ENCODE assay signal across 1 fruit fly cellular context in genomic region chr3L:21832203-21833160, dm6.
TF ChIP-seq lines count a peak whose summit lies in the region.

CG7148 (minus strand) TSS chr3L:21832253.
Nopp140 (plus strand) TSS chr3L:21832774.

TF ChIP-seq in whole organism, embryonic, 481 proteins besides CTCF, POLR2A, EP300 and RAD21 (continued from another document and continues in another):
- TF ChIP-seq knrl (GFP tag; IDR thresholded peaks at IDR 0.05; lab: Robert Waterston, UW; ENCODE audit: partially characterized antibody) (no peak; the same call in 2 of the 3 replicates), CG8765 (GFP tag; IDR thresholded peaks at IDR 0.05; lab: Robert Waterston, UW) (peak; percentile 51; the same call in 1 of the 2 replicates), CG4730 (GFP tag; IDR thresholded peaks at IDR 0.05; lab: Robert Waterston, UW) (peak; percentile 43), CG17361 (GFP tag; IDR thresholded peaks at IDR 0.05; lab: Robert Waterston, UW) (peak; percentile 47; the same call in 1 of the 3 replicates), Xbp1 (GFP tag; optimal IDR thresholded peaks at IDR 0.05; lab: Kevin White, UChicago) (peak; percentile 83), ewg (GFP tag; optimal IDR thresholded peaks at IDR 0.05; lab: Kevin White, UChicago) (peak; percentile 38), Sry-δ (GFP tag; optimal IDR thresholded peaks at IDR 0.05; lab: Kevin White, UChicago) (peak; percentile 51), fd96Cb (tag; optimal IDR thresholded peaks at IDR 0.05; lab: Kevin White, UChicago) (peak; percentile 38), Rfx (GFP tag; IDR thresholded peaks at IDR 0.05; lab: Robert Waterston, UW) (peak; percentile 91), H2.0 (GFP tag; IDR thresholded peaks at IDR 0.05; lab: Robert Waterston, UW) (peak; percentile 74), CG17612 (GFP tag; IDR thresholded peaks at IDR 0.05; lab: Robert Waterston, UW) (peak; percentile 65; the same call in 1 of the 2 replicates), CG13775 (GFP tag; optimal IDR thresholded peaks at IDR 0.05; lab: Kevin White, UChicago) (peak; percentile 54), CG11085 (GFP tag; IDR thresholded peaks at IDR 0.05; lab: Robert Waterston, UW) (peak; percentile 52), Eip74EF (GFP tag; optimal IDR thresholded peaks at IDR 0.05; lab: Kevin White, UChicago) (no peak), ash1 (GFP tag; optimal IDR thresholded peaks at IDR 0.05; lab: Kevin White, UChicago) (peak; percentile 45), B-H1 (GFP tag; IDR thresholded peaks at IDR 0.05; lab: Robert Waterston, UW) (no peak; the same call in 2 of the 3 replicates), Sin3A (optimal IDR thresholded peaks at IDR 0.05; lab: Kevin White, UChicago) (peak; percentile 47), CG30431 (GFP tag; optimal IDR thresholded peaks at IDR 0.05; lab: Kevin White, UChicago) (peak; percentile 34), Hey (tag; optimal IDR thresholded peaks at IDR 0.05; lab: Kevin White, UChicago) (no peak), CG10979 (tag; optimal IDR thresholded peaks at IDR 0.05; lab: Kevin White, UChicago) (peak; percentile 20), al (GFP tag; IDR thresholded peaks at IDR 0.05; lab: Robert Waterston, UW) (peak; percentile 60), CG6791 (GFP tag; IDR thresholded peaks at IDR 0.05; lab: Robert Waterston, UW; ENCODE audit: partially characterized antibody) (no peak), Usf (GFP tag; optimal IDR thresholded peaks at IDR 0.05; lab: Kevin White, UChicago) (peak; percentile 42), en (GFP tag; optimal IDR thresholded peaks at IDR 0.05; lab: Kevin White, UChicago) (no peak), gsb-n (tag; optimal IDR thresholded peaks at IDR 0.05; lab: Kevin White, UChicago) (peak; percentile 35), Gsc (GFP tag; IDR thresholded peaks at IDR 0.05; lab: Robert Waterston, UW) (no peak), CG16779 (GFP tag; IDR thresholded peaks at IDR 0.05; lab: Robert Waterston, UW) (peak; percentile 77), Neu2 (GFP tag; optimal IDR thresholded peaks at IDR 0.05; lab: Kevin White, UChicago; ENCODE audit: borderline replicate concordance) (no peak), Ets65A (GFP tag; lab: Kevin White, UChicago) (peak; percentile 95), HLH3B (GFP tag; IDR thresholded peaks at IDR 0.05; lab: Robert Waterston, UW) (peak; percentile 41; the same call in 1 of the 2 replicates), sens (GFP tag; lab: Kevin White, UChicago) (peak; percentile 84), Med (GFP tag; lab: Kevin White, UChicago) (peak; percentile 95), caup (GFP tag; optimal IDR thresholded peaks at IDR 0.05; lab: Kevin White, UChicago; ENCODE audit: severe bottlenecking) (peak; percentile 71), NC2α (GFP tag; optimal IDR thresholded peaks at IDR 0.05; lab: Kevin White, UChicago) (no peak), Dref (GFP tag; IDR thresholded peaks at IDR 0.05; lab: Robert Waterston, UW) (peak; percentile 44), bbx (GFP tag; IDR thresholded peaks at IDR 0.05; lab: Robert Waterston, UW; ENCODE audit: partially characterized antibody) (peak; percentile 49), otp (GFP tag; IDR thresholded peaks at IDR 0.05; lab: Robert Waterston, UW) (peak; percentile 64; the same call in 2 of the 3 replicates), CG12299 (tag; optimal IDR thresholded peaks at IDR 0.05; lab: Kevin White, UChicago) (no peak), D19A (tag; optimal IDR thresholded peaks at IDR 0.05; lab: Kevin White, UChicago) (peak; percentile 62), tx (GFP tag; optimal IDR thresholded peaks at IDR 0.05; lab: Kevin White, UChicago) (peak; percentile 37), tll (GFP tag; optimal IDR thresholded peaks at IDR 0.05; lab: Kevin White, UChicago) (no peak), ttk (GFP tag; IDR thresholded peaks at IDR 0.05; lab: Robert Waterston, UW) (peak; percentile 51; the same call in 1 of the 2 replicates), Dbx (GFP tag; IDR thresholded peaks at IDR 0.05; lab: Robert Waterston, UW) (peak; percentile 59; the same call in 2 of the 3 replicates), H15 (GFP tag; IDR thresholded peaks at IDR 0.05; lab: Robert Waterston, UW) (peak; percentile 30; the same call in 1 of the 3 replicates), BtbVII (GFP tag; optimal IDR thresholded peaks at IDR 0.05; lab: Kevin White, UChicago) (peak; percentile 47), CG17328 (GFP tag; IDR thresholded peaks at IDR 0.05; lab: Robert Waterston, UW) (peak; percentile 65), Nf-YB (GFP tag; optimal IDR thresholded peaks at IDR 0.05; lab: Kevin White, UChicago) (peak; percentile 7), CG2199 (GFP tag; IDR thresholded peaks at IDR 0.05; lab: Robert Waterston, UW) (0 out of 3 replicates have a peak, but pooled peaks have one; percentile 16), Asciz (GFP tag; optimal IDR thresholded peaks at IDR 0.05; lab: Kevin White, UChicago) (no peak), CG3838 (GFP tag; optimal IDR thresholded peaks at IDR 0.05; lab: Kevin White, UChicago) (no peak), ERR (GFP tag; optimal IDR thresholded peaks at IDR 0.05; lab: Kevin White, UChicago) (peak; percentile 34), NC2β (GFP tag; optimal IDR thresholded peaks at IDR 0.05; lab: Kevin White, UChicago) (peak; percentile 37), Ravus (GFP tag; IDR thresholded peaks at IDR 0.05; lab: Robert Waterston, UW) (peak; percentile 3; the same call in 1 of the 2 replicates), ind (GFP tag; optimal IDR thresholded peaks at IDR 0.05; lab: Kevin White, UChicago) (peak; percentile 71), CG17385 (GFP tag; optimal IDR thresholded peaks at IDR 0.05; lab: Kevin White, UChicago) (peak; percentile 63), Meics (GFP tag; optimal IDR thresholded peaks at IDR 0.05; lab: Kevin White, UChicago) (peak; percentile 66), ranshi (GFP tag; IDR thresholded peaks at IDR 0.05; lab: Robert Waterston, UW) (peak; percentile 60), Trl (optimal IDR thresholded peaks at IDR 0.05; lab: Kevin White, UChicago) (no peak), Trl (GFP tag; optimal IDR thresholded peaks at IDR 0.05; lab: Kevin White, UChicago) (peak; percentile 70), Nf-YA (GFP tag; IDR thresholded peaks at IDR 0.05; lab: Robert Waterston, UW) (no peak), abd-A (tag; optimal IDR thresholded peaks at IDR 0.05; lab: Kevin White, UChicago) (no peak), Opbp (GFP tag; IDR thresholded peaks at IDR 0.05; lab: Robert Waterston, UW; ENCODE audit: partially characterized antibody) (0 out of 3 replicates have a peak, but pooled peaks have one; percentile 5), CG17802 (tag; optimal IDR thresholded peaks at IDR 0.05; lab: Kevin White, UChicago) (peak; percentile 78), onecut (GFP tag; IDR thresholded peaks at IDR 0.05; lab: Robert Waterston, UW) (peak; percentile 58), cato (GFP tag; optimal IDR thresholded peaks at IDR 0.05; lab: Kevin White, UChicago; ENCODE audit: borderline replicate concordance) (no peak), luna (GFP tag; optimal IDR thresholded peaks at IDR 0.05; lab: Kevin White, UChicago) (peak; percentile 42), CG31441 (GFP tag; IDR thresholded peaks at IDR 0.05; lab: Robert Waterston, UW) (peak; percentile 61), CG15269 (tag; optimal IDR thresholded peaks at IDR 0.05; lab: Kevin White, UChicago) (peak; percentile 71), CG15514 (GFP tag; optimal IDR thresholded peaks at IDR 0.05; lab: Kevin White, UChicago) (peak; percentile 77), CG7928 (GFP tag; optimal IDR thresholded peaks at IDR 0.05; lab: Kevin White, UChicago) (peak; percentile 30), zfh2 (GFP tag; optimal IDR thresholded peaks at IDR 0.05; lab: Kevin White, UChicago) (peak; percentile 69), rib (GFP tag; IDR thresholded peaks at IDR 0.05; lab: Robert Waterston, UW) (peak; percentile 34; the same call in 1 of the 2 replicates), Vsx1 (GFP tag; optimal IDR thresholded peaks at IDR 0.05; lab: Kevin White, UChicago) (no peak), tna (GFP tag; IDR thresholded peaks at IDR 0.05; lab: Robert Waterston, UW; ENCODE audit: partially characterized antibody) (no peak), CG7987 (GFP tag; optimal IDR thresholded peaks at IDR 0.05; lab: Kevin White, UChicago) (peak; percentile 77), yki (optimal IDR thresholded peaks at IDR 0.05; lab: Kevin White, UChicago) (no peak), trh (GFP tag; optimal IDR thresholded peaks at IDR 0.05; lab: Kevin White, UChicago) (peak; percentile 15), shn (GFP tag; optimal IDR thresholded peaks at IDR 0.05; lab: Kevin White, UChicago) (peak; percentile 66), CG16813 (GFP tag; IDR thresholded peaks at IDR 0.05; lab: Robert Waterston, UW; ENCODE audit: partially characterized antibody) (peak; percentile 40; the same call in 1 of the 3 replicates), row (GFP tag; IDR thresholded peaks at IDR 0.05; lab: Robert Waterston, UW) (peak; percentile 82), CG10431 (GFP tag; optimal IDR thresholded peaks at IDR 0.05; lab: Kevin White, UChicago) (no peak), Hmx (GFP tag; optimal IDR thresholded peaks at IDR 0.05; lab: Kevin White, UChicago) (no peak), CG31365 (tag; optimal IDR thresholded peaks at IDR 0.05; lab: Kevin White, UChicago) (no peak), Optix (GFP tag; IDR thresholded peaks at IDR 0.05; lab: Robert Waterston, UW) (peak; percentile 42; the same call in 1 of the 3 replicates), esg (GFP tag; conservative IDR thresholded peaks at IDR 0.05; lab: Robert Waterston, UW) (peak; percentile 44), sd (tag; optimal IDR thresholded peaks at IDR 0.05; lab: Kevin White, UChicago) (peak; percentile 71), CG7372 (GFP tag; IDR thresholded peaks at IDR 0.05; lab: Robert Waterston, UW) (peak; percentile 49; the same call in 1 of the 2 replicates), Awh (GFP tag; IDR thresholded peaks at IDR 0.05; lab: Robert Waterston, UW) (peak; percentile 50; the same call in 1 of the 2 replicates), Bdp1 (GFP tag; optimal IDR thresholded peaks at IDR 0.05; lab: Kevin White, UChicago) (peak; percentile 50), CG3281 (GFP tag; optimal IDR thresholded peaks at IDR 0.05; lab: Kevin White, UChicago) (peak; percentile 55), zen2 (GFP tag; IDR thresholded peaks at IDR 0.05; lab: Robert Waterston, UW; ENCODE audit: partially characterized antibody) (no peak), tup (GFP tag; optimal IDR thresholded peaks at IDR 0.05; lab: Kevin White, UChicago) (peak; percentile 35), CG5953 (GFP tag; IDR thresholded peaks at IDR 0.05; lab: Robert Waterston, UW) (peak; percentile 48; the same call in 1 of the 2 replicates), ab (GFP tag; optimal IDR thresholded peaks at IDR 0.05; lab: Kevin White, UChicago) (no peak), dm (GFP tag; optimal IDR thresholded peaks at IDR 0.05; lab: Kevin White, UChicago) (peak; percentile 100), pros (GFP tag; optimal IDR thresholded peaks at IDR 0.05; lab: Kevin White, UChicago) (no peak), fd3F (GFP tag; optimal IDR thresholded peaks at IDR 0.05; lab: Kevin White, UChicago) (peak; percentile 54), Max (GFP tag; optimal IDR thresholded peaks at IDR 0.05; lab: Kevin White, UChicago) (peak; percentile 97), YL-1 (GFP tag; optimal IDR thresholded peaks at IDR 0.05; lab: Kevin White, UChicago) (peak; percentile 93), dan (GFP tag; IDR thresholded peaks at IDR 0.05; lab: Robert Waterston, UW) (no peak), CG7271 (tag; optimal IDR thresholded peaks at IDR 0.05; lab: Kevin White, UChicago) (no peak), CG6175 (GFP tag; IDR thresholded peaks at IDR 0.05; lab: Robert Waterston, UW) (no peak), CG11723 (GFP tag; optimal IDR thresholded peaks at IDR 0.05; lab: Kevin White, UChicago) (peak; percentile 38), nmo (GFP tag; optimal IDR thresholded peaks at IDR 0.05; lab: Kevin White, UChicago) (peak; percentile 54), sna (GFP tag; IDR thresholded peaks at IDR 0.05; lab: Robert Waterston, UW; ENCODE audit: partially characterized antibody) (no peak), NfI (GFP tag; optimal IDR thresholded peaks at IDR 0.05; lab: Kevin White, UChicago) (peak; percentile 81), CG6813 (GFP tag; optimal IDR thresholded peaks at IDR 0.05; lab: Kevin White, UChicago) (peak; percentile 50), Oaz (GFP tag; IDR thresholded peaks at IDR 0.05; lab: Robert Waterston, UW) (no peak), CG17568 (GFP tag; optimal IDR thresholded peaks at IDR 0.05; lab: Kevin White, UChicago) (no peak), phol (tag; optimal IDR thresholded peaks at IDR 0.05; lab: Kevin White, UChicago) (peak; percentile 59), slou (GFP tag; optimal IDR thresholded peaks at IDR 0.05; lab: Kevin White, UChicago) (peak; percentile 55), CG2129 (GFP tag; IDR thresholded peaks at IDR 0.05; lab: Robert Waterston, UW; ENCODE audit: partially characterized antibody) (no peak), Abd-B (GFP tag; optimal IDR thresholded peaks at IDR 0.05; lab: Kevin White, UChicago) (peak; percentile 46), Atf6 (GFP tag; IDR thresholded peaks at IDR 0.05; lab: Robert Waterston, UW) (peak; percentile 52; the same call in 1 of the 2 replicates), fu2 (GFP tag; optimal IDR thresholded peaks at IDR 0.05; lab: Kevin White, UChicago) (peak; percentile 68), Myb (GFP tag; optimal IDR thresholded peaks at IDR 0.05; lab: Kevin White, UChicago) (peak; percentile 42), Jarid2 (GFP tag; optimal IDR thresholded peaks at IDR 0.05; lab: Kevin White, UChicago) (no peak), Hr3 (GFP tag; optimal IDR thresholded peaks at IDR 0.05; lab: Kevin White, UChicago) (peak; percentile 59), CG15479 (GFP tag; optimal IDR thresholded peaks at IDR 0.05; lab: Kevin White, UChicago) (no peak), CG43689 (GFP tag; IDR thresholded peaks at IDR 0.05; lab: Robert Waterston, UW) (peak; percentile 17; the same call in 1 of the 2 replicates), CG14667 (GFP tag; IDR thresholded peaks at IDR 0.05; lab: Robert Waterston, UW) (peak; percentile 52), CG6272 (GFP tag; IDR thresholded peaks at IDR 0.05; lab: Robert Waterston, UW) (no peak), Bteb2 (GFP tag; optimal IDR thresholded peaks at IDR 0.05; lab: Kevin White, UChicago) (peak; percentile 51), CG10366 (GFP tag; IDR thresholded peaks at IDR 0.05; lab: Robert Waterston, UW) (no peak), ssp (GFP tag; IDR thresholded peaks at IDR 0.05; lab: Robert Waterston, UW) (peak; percentile 63), Dp (GFP tag; optimal IDR thresholded peaks at IDR 0.05; lab: Kevin White, UChicago) (peak; percentile 34), sqz (GFP tag; optimal IDR thresholded peaks at IDR 0.05; lab: Kevin White, UChicago) (no peak), Tbp (GFP tag; optimal IDR thresholded peaks at IDR 0.05; lab: Kevin White, UChicago) (no peak), TFAM (GFP tag; optimal IDR thresholded peaks at IDR 0.05; lab: Kevin White, UChicago) (no peak)
